Worm (Caenorhabditis elegans): ENCODE data around the gene Y54G2A.28.

- TF ChIP-seq snpc-4 (tag; optimal IDR thresholded peaks at IDR 0.05) = no peak
- TF ChIP-seq skn-1 (tag; optimal IDR thresholded peaks at IDR 0.05) = no peak
- no peak for TF ChIP-seq nhr-23 (tag; optimal IDR thresholded peaks at IDR 0.05)
- TF ChIP-seq crh-2 (tag; optimal IDR thresholded peaks at IDR 0.05) = no peak
- TF ChIP-seq R02D3.7 (tag; optimal IDR thresholded peaks at IDR 0.05) = no peak
- TF ChIP-seq lin-39 (tag; optimal IDR thresholded peaks at IDR 0.05) = no peak
- no peak for TF ChIP-seq ama-1 (optimal IDR thresholded peaks at IDR 0.05)
- no peak for TF ChIP-seq elt-3 (tag; optimal IDR thresholded peaks at IDR 0.05)
- no peak for TF ChIP-seq unc-55 (GFP tag; optimal IDR thresholded peaks at IDR 0.05)
- no peak for TF ChIP-seq ceh-16 (tag; optimal IDR thresholded peaks at IDR 0.05)
- no peak for TF ChIP-seq mbf-1 (tag; optimal IDR thresholded peaks at IDR 0.05)
- no peak for TF ChIP-seq elt-1 (tag; optimal IDR thresholded peaks at IDR 0.05)
- no peak for TF ChIP-seq unc-39 (tag; optimal IDR thresholded peaks at IDR 0.05)
- TF ChIP-seq ztf-11 (tag; optimal IDR thresholded peaks at IDR 0.05) = no peak
Observed at ce11 chrIV:3016202-3016601, 4.0 kb upstream of the Y54G2A.28 start.

All from whole organism, L2 larva.